Worm (Caenorhabditis elegans) whole organism, midembryonic: ENCODE results near the gene K07F5.7.
"Not testable (repeated sequence)": the region's sequence is repeated elsewhere in the genome, so short reads cannot be mapped to it uniquely, and the experiment has no call there.

Experiments
- T22C8.4 ChIP-seq: fragments of 200-800 bp; sonication (Bioruptor generic); IDR thresholded peaks from 2 replicates; pipeline ENCODE4 v1.3.6; 2022; ENCODE audit warnings: missing genetic modification characterization, missing compliant biosample characterization
- cog-1 ChIP-seq: sonication (generic microtip); optimal IDR thresholded peaks from 2 replicates; lab custom pipeline; 2016; ENCODE audit warnings: missing genetic modification characterization, missing compliant biosample characterization
- flt-1 ChIP-seq: fragments of 200-800 bp; sonication (Bioruptor generic); IDR thresholded peaks from 2 replicates; pipeline ENCODE4 v1.3.6; 2022; ENCODE audit warnings: missing genetic modification characterization, missing compliant biosample characterization
- klf-2 ChIP-seq: fragments of 200-800 bp; sonication (Bioruptor generic); conservative IDR thresholded peaks from 2 replicates; pipeline ENCODE4 v1.3.6; 2022; ENCODE audit warnings: missing genetic modification reagents, missing genetic modification characterization, missing compliant biosample characterization
- med-1 ChIP-seq: sonication (generic microtip); optimal IDR thresholded peaks from 2 replicates; lab custom pipeline; 2017; ENCODE audit warnings: missing genetic modification characterization, mild to moderate bottlenecking, missing compliant biosample characterization, antibody characterized with exemption, missing genetic modification reagents; ENCODE audit not compliant: insufficient read depth
- ref-1 ChIP-seq: fragments of 200-800 bp; sonication (Bioruptor generic); conservative IDR thresholded peaks from 2 replicates; pipeline ENCODE4 v1.3.6; 2022; ENCODE audit warnings: missing genetic modification reagents, missing genetic modification characterization, missing compliant biosample characterization
- tab-1 ChIP-seq: fragments of 200-800 bp; sonication (Bioruptor generic); IDR thresholded peaks from 2 replicates; pipeline ENCODE4 v1.3.6; 2022; ENCODE audit warnings: missing genetic modification characterization, missing compliant biosample characterization
- ztf-23 ChIP-seq: fragments of 200-800 bp; sonication (Bioruptor generic); IDR thresholded peaks from 2 replicates; pipeline ENCODE4 v1.3.6; 2022; ENCODE audit warnings: missing genetic modification reagents, missing genetic modification characterization, missing compliant biosample characterization
- ztf-29 ChIP-seq: fragments of 200-800 bp; sonication (Bioruptor generic); IDR thresholded peaks from 2 replicates; pipeline ENCODE4 v1.3.6; 2022; ENCODE audit warnings: missing genetic modification reagents, missing genetic modification characterization, missing compliant biosample characterization

Gene K07F5.7

ce11 chrIV:9843760-9844159 lies 4.2 kb downstream of the K07F5.7 start, which contains the start of gene nspd-2:
Gene nspd-2, plus strand, starts transcription at chrIV:9844060.
- TF ChIP-seq T22C8.4 (no peak), ref-1 (no peak), flt-1 (GFP tag; lab: Robert Waterston, UW) (no peak), ztf-29 (GFP tag; lab: Robert Waterston, UW) (no peak)

ce11 chrIV:9842071-9842470 lies 5.9 kb downstream of the K07F5.7 start, which contains the start of gene K07F5.17:
Gene K07F5.17, plus strand, starts transcription at chrIV:9842371.
- TF ChIP-seq flt-1 (GFP tag; lab: Robert Waterston, UW): no peak
- TF ChIP-seq med-1: no peak
- TF ChIP-seq T22C8.4: no peak
- no peak for TF ChIP-seq ztf-29 (GFP tag; lab: Robert Waterston, UW)
- no peak for TF ChIP-seq ztf-23
- TF ChIP-seq ref-1: no peak
- no peak for TF ChIP-seq klf-2 (GFP tag; lab: Robert Waterston, UW)
- no peak for TF ChIP-seq tab-1 (GFP tag; lab: Robert Waterston, UW)
- TF ChIP-seq cog-1 (tag; lab: Kevin White, UChicago): no peak

- TF ChIP-seq ztf-23 (no peak), flt-1 (GFP tag; lab: Robert Waterston, UW) (no peak), klf-2 (GFP tag; lab: Robert Waterston, UW) (no peak), cog-1 (tag; lab: Kevin White, UChicago) (no peak), tab-1 (GFP tag; lab: Robert Waterston, UW) (no peak), ref-1 (no peak), med-1 (no peak), ztf-29 (GFP tag; lab: Robert Waterston, UW) (no peak), T22C8.4 (no peak)
Observed at ce11 chrIV:9840984-9841590, 6.9 kb downstream of the K07F5.7 start, which contains the start of the genes kin-24 and msp-56. Gene kin-24, minus strand, starts transcription at chrIV:9841084. Gene msp-56, plus strand, starts transcription at chrIV:9841540.

- TF ChIP-seq tab-1 (GFP tag; lab: Robert Waterston, UW); ref-1; klf-2 (GFP tag; lab: Robert Waterston, UW): not testable (repeated sequence)
Observed at ce11 chrIV:9837349-9837748, 10.6 kb downstream of the K07F5.7 start, which contains the start of gene msp-10. Gene msp-10, plus strand, starts transcription at chrIV:9837649.

ce11 chrIV:9836317-9836716 lies 11.7 kb downstream of the K07F5.7 start, which contains the start of gene msp-81:
Gene msp-81, minus strand, starts transcription at chrIV:9836417.
- TF ChIP-seq cog-1 (tag; lab: Kevin White, UChicago) (no peak), ref-1 (no peak), ztf-23 (no peak), flt-1 (GFP tag; lab: Robert Waterston, UW) (no peak), klf-2 (GFP tag; lab: Robert Waterston, UW) (no peak)

- no peak for TF ChIP-seq ref-1
Observed at ce11 chrIV:9833337-9833736, 14.6 kb downstream of the K07F5.7 start.

ce11 chrIV:9832586-9832985 lies 15.4 kb downstream of the K07F5.7 start, which contains the start of gene kin-21:
Gene kin-21, plus strand, starts transcription at chrIV:9832886.
- no peak for TF ChIP-seq T22C8.4

- TF ChIP-seq ztf-29 (GFP tag; lab: Robert Waterston, UW) (peak; percentile 64; the same call in 1 of the 2 replicates), med-1 (no peak), tab-1 (GFP tag; lab: Robert Waterston, UW) (no peak)
Observed at ce11 chrIV:9825196-9825744, 22.7 kb downstream of the K07F5.7 start, which contains the start of gene mtr-4. Gene mtr-4, plus strand, starts transcription at chrIV:9825694.

ce11 chrIV:9824480-9824879 lies 23.5 kb downstream of the K07F5.7 start, which contains the start of gene catp-6:
Gene catp-6, minus strand, starts transcription at chrIV:9824580.
- TF ChIP-seq ztf-23 (no peak), cog-1 (tag; lab: Kevin White, UChicago) (no peak), klf-2 (GFP tag; lab: Robert Waterston, UW) (no peak), tab-1 (GFP tag; lab: Robert Waterston, UW) (no peak), med-1 (no peak), ref-1 (no peak), T22C8.4 (no peak), ztf-29 (GFP tag; lab: Robert Waterston, UW) (no peak), flt-1 (GFP tag; lab: Robert Waterston, UW) (no peak)

- TF ChIP-seq klf-2 (GFP tag; lab: Robert Waterston, UW) (no peak), ref-1 (no peak), flt-1 (GFP tag; lab: Robert Waterston, UW) (no peak), cog-1 (tag; lab: Kevin White, UChicago) (no peak), ztf-29 (GFP tag; lab: Robert Waterston, UW) (no peak), tab-1 (GFP tag; lab: Robert Waterston, UW) (no peak), ztf-23 (no peak), T22C8.4 (no peak), med-1 (no peak)
Observed at ce11 chrIV:9822585-9822984, 25.4 kb downstream of the K07F5.7 start.

- TF ChIP-seq med-1: no peak
- no peak for TF ChIP-seq ztf-23
- no peak for TF ChIP-seq cog-1 (tag; lab: Kevin White, UChicago)
- TF ChIP-seq T22C8.4: no peak
- no peak for TF ChIP-seq flt-1 (GFP tag; lab: Robert Waterston, UW)
- no peak for TF ChIP-seq klf-2 (GFP tag; lab: Robert Waterston, UW)
- no peak for TF ChIP-seq ref-1
- no peak for TF ChIP-seq ztf-29 (GFP tag; lab: Robert Waterston, UW)
- no peak for TF ChIP-seq tab-1 (GFP tag; lab: Robert Waterston, UW)
Observed at ce11 chrIV:9821621-9822020, 26.4 kb downstream of the K07F5.7 start, which contains the start of gene col-123. Gene col-123, plus strand, starts transcription at chrIV:9821921.
